Worm (Caenorhabditis elegans) whole organism, young adult: ENCODE data around the gene aptf-3.

Source experiments
- B0019.2 ChIP-seq: fragments of 200-800 bp; sonication (Bioruptor generic); conservative IDR thresholded peaks from 2 replicates; pipeline ENCODE4 v1.3.6; 2022; ENCODE audit warnings: missing genetic modification reagents, missing genetic modification characterization, missing compliant biosample characterization
- B0336.3 ChIP-seq: fragments of 200-800 bp; sonication (Bioruptor generic); IDR thresholded peaks from 2 replicates; pipeline ENCODE4 v1.3.6; 2022; ENCODE audit warnings: missing genetic modification characterization, missing compliant biosample characterization
- F33H1.4 ChIP-seq: fragments of 200-800 bp; sonication (Bioruptor generic); IDR thresholded peaks from 2 replicates; pipeline ENCODE4 v1.3.6; 2022; ENCODE audit warnings: missing genetic modification reagents, missing genetic modification characterization, missing compliant biosample characterization
- K12H6.12 ChIP-seq: fragments of 200-800 bp; sonication (Bioruptor generic); optimal IDR thresholded peaks from 2 replicates; lab custom pipeline; 2018; ENCODE audit warnings: mild to moderate bottlenecking, missing genetic modification characterization, missing compliant biosample characterization
- T07F8.4 ChIP-seq: sonication (generic microtip); optimal IDR thresholded peaks from 2 replicates; lab custom pipeline; 2016; ENCODE audit warnings: mild to moderate bottlenecking, missing genetic modification characterization, moderate library complexity, missing compliant biosample characterization
- Y53F4B.3 ChIP-seq: fragments of 200-800 bp; sonication (Bioruptor generic); IDR thresholded peaks from 2 replicates; pipeline ENCODE4 v1.3.6; 2022; ENCODE audit warnings: missing genetic modification reagents, missing genetic modification characterization, missing compliant biosample characterization
- atf-7 ChIP-seq: sonication (generic microtip); optimal IDR thresholded peaks from 2 replicates; lab custom pipeline; 2017; ENCODE audit warnings: mild to moderate bottlenecking, missing genetic modification characterization, missing compliant biosample characterization
- athp-1 ChIP-seq: sonication (generic microtip); optimal IDR thresholded peaks from 2 replicates; lab custom pipeline; 2017; ENCODE audit warnings: mild to moderate bottlenecking, missing genetic modification characterization, missing compliant biosample characterization
- attf-6 ChIP-seq: fragments of 200-800 bp; sonication (Bioruptor generic); IDR thresholded peaks from 2 replicates; pipeline ENCODE4 v1.3.6; 2022; ENCODE audit warnings: missing genetic modification reagents, missing genetic modification characterization, missing compliant biosample characterization
- cebp-1 ChIP-seq, 2 experiments: fragments of 200-800 bp in 1 of 2; sonication (Bioruptor generic) in 1 of 2; sonication (generic microtip) in 1 of 2; IDR thresholded peaks in 1 of 2; optimal IDR thresholded peaks in 1 of 2; 2 replicates each; pipeline versions ENCODE4 v1.3.6 to Lab custom; 2017 to 2022; ENCODE audit warnings: missing compliant biosample characterization in 2 of 2, missing genetic modification characterization in 2 of 2, mild to moderate bottlenecking in 1 of 2, missing genetic modification reagents in 1 of 2, moderate library complexity in 1 of 2
- ceh-27 ChIP-seq: fragments of 200-800 bp; sonication (Bioruptor generic); optimal IDR thresholded peaks from 2 replicates; lab custom pipeline; 2018; ENCODE audit warnings: mild to moderate bottlenecking, missing genetic modification characterization, moderate library complexity, missing compliant biosample characterization
- die-1 ChIP-seq: sonication (generic microtip); optimal IDR thresholded peaks from 2 replicates; lab custom pipeline; 2016; ENCODE audit warnings: missing genotype, mild to moderate bottlenecking, missing genetic modification characterization, missing compliant biosample characterization
- dpl-1 ChIP-seq: fragments of 150-350 bp; optimal IDR thresholded peaks from 2 replicates; lab custom pipeline; 2014; ENCODE audit warnings: missing biosample characterization, missing genetic modification reagents, missing genetic modification characterization
- egl-18 ChIP-seq: fragments of 200-800 bp; sonication (Bioruptor generic); IDR thresholded peaks from 2 replicates; pipeline ENCODE4 v1.3.6; 2022; ENCODE audit warnings: missing genetic modification reagents, missing genetic modification characterization, missing compliant biosample characterization
- hlh-12 ChIP-seq: sonication (generic microtip); optimal IDR thresholded peaks from 2 replicates; lab custom pipeline; 2016; ENCODE audit warnings: missing genetic modification characterization, missing compliant biosample characterization
- hmg-1.2 ChIP-seq: fragments of 200-800 bp; sonication (Bioruptor generic); IDR thresholded peaks from 2 replicates; pipeline ENCODE4 v1.3.6; 2022; ENCODE audit warnings: missing genetic modification reagents, missing genetic modification characterization, missing compliant biosample characterization
- lag-1 ChIP-seq: fragments of 200-800 bp; sonication (Bioruptor generic); IDR thresholded peaks from 2 replicates; pipeline ENCODE4 v1.3.6; 2022; ENCODE audit warnings: missing genetic modification reagents, missing genetic modification characterization, missing compliant biosample characterization
- let-607 ChIP-seq, 2 experiments: fragments of 200-800 bp in 1 of 2; sonication (Bioruptor generic) in 1 of 2; sonication (generic microtip) in 1 of 2; optimal IDR thresholded peaks; 2 replicates each; lab custom pipeline; 2016 to 2018; ENCODE audit warnings: mild to moderate bottlenecking in 2 of 2, missing compliant biosample characterization in 2 of 2, missing genetic modification characterization in 2 of 2, moderate library complexity in 2 of 2, missing genotype in 1 of 2
- lin-26 ChIP-seq: fragments of 200-800 bp; sonication (Bioruptor generic); IDR thresholded peaks from 2 replicates; pipeline ENCODE4 v1.3.6; 2022; ENCODE audit warnings: missing genetic modification reagents, missing genetic modification characterization, missing compliant biosample characterization
- lin-35 ChIP-seq, 3 experiments: fragments of 150-350 bp in 2 of 3; sonication (generic microtip) in 1 of 3; optimal IDR thresholded peaks; 2 replicates each; lab custom pipeline; 2014 to 2018; ENCODE audit warnings: missing biosample characterization in 3 of 3, missing genetic modification characterization in 3 of 3, missing genetic modification reagents in 3 of 3
- lsl-1 ChIP-seq: fragments of 200-800 bp; sonication (Bioruptor generic); optimal IDR thresholded peaks from 2 replicates; lab custom pipeline; 2018; ENCODE audit warnings: mild to moderate bottlenecking, missing genetic modification characterization, moderate library complexity, missing compliant biosample characterization
- lsy-27 ChIP-seq: sonication (generic microtip); optimal IDR thresholded peaks from 2 replicates; lab custom pipeline; 2017; ENCODE audit warnings: missing genetic modification characterization, mild to moderate bottlenecking, missing compliant biosample characterization, antibody characterized with exemption, missing genotype, borderline replicate concordance; ENCODE audit not compliant: insufficient read depth
- madf-6 ChIP-seq: fragments of 200-800 bp; sonication (Bioruptor generic); IDR thresholded peaks from 2 replicates; pipeline ENCODE4 v1.3.6; 2022; ENCODE audit warnings: missing genetic modification reagents, missing genetic modification characterization, missing compliant biosample characterization
- madf-8 ChIP-seq: fragments of 200-800 bp; sonication (Bioruptor generic); conservative IDR thresholded peaks from 2 replicates; pipeline ENCODE4 v1.3.6; 2022; ENCODE audit warnings: missing genetic modification reagents, missing genetic modification characterization, missing compliant biosample characterization
- mxl-1 ChIP-seq: sonication (generic microtip); optimal IDR thresholded peaks from 2 replicates; lab custom pipeline; 2016; ENCODE audit warnings: missing genetic modification characterization, missing compliant biosample characterization
- nhr-80 ChIP-seq: sonication (generic microtip); optimal IDR thresholded peaks from 2 replicates; lab custom pipeline; 2016; ENCODE audit warnings: missing genetic modification characterization, missing compliant biosample characterization
- nhr-90 ChIP-seq: sonication (generic microtip); optimal IDR thresholded peaks from 2 replicates; lab custom pipeline; 2016; ENCODE audit warnings: missing genotype, mild to moderate bottlenecking, missing genetic modification characterization, missing compliant biosample characterization
- repo-1 ChIP-seq: sonication (generic microtip); optimal IDR thresholded peaks from 2 replicates; lab custom pipeline; 2017; ENCODE audit warnings: mild to moderate bottlenecking, missing genetic modification characterization, missing compliant biosample characterization
- rpc-1 ChIP-seq, 2 experiments: fragments of 150-350 bp in 1 of 2; sonication (generic microtip) in 1 of 2; optimal IDR thresholded peaks; 2 replicates each; lab custom pipeline; 2014 to 2018; ENCODE audit warnings: missing biosample characterization in 1 of 2, missing genetic modification characterization in 1 of 2, missing genetic modification reagents in 1 of 2, missing genotype in 1 of 2
- snpc-3.4 ChIP-seq: sonication (generic microtip); optimal IDR thresholded peaks from 2 replicates; lab custom pipeline; 2017; ENCODE audit warnings: missing genetic modification characterization, mild to moderate bottlenecking, missing compliant biosample characterization, antibody characterized with exemption, moderate library complexity, missing genotype, missing genetic modification reagents
- somi-1 ChIP-seq: fragments of 200-800 bp; sonication (Bioruptor generic); optimal IDR thresholded peaks from 2 replicates; lab custom pipeline; 2018; ENCODE audit warnings: mild to moderate bottlenecking, missing genetic modification characterization, missing compliant biosample characterization
- unc-62 ChIP-seq: fragments of 150-350 bp; optimal IDR thresholded peaks from 2 replicates; lab custom pipeline; 2014; ENCODE audit warnings: missing biosample characterization, missing genetic modification reagents, missing genetic modification characterization
- zfh-2 ChIP-seq: fragments of 200-800 bp; sonication (Bioruptor generic); conservative IDR thresholded peaks from 2 replicates; pipeline ENCODE4 v1.3.6; 2022; ENCODE audit warnings: missing genetic modification reagents, missing genetic modification characterization, missing compliant biosample characterization
- ztf-22 ChIP-seq: fragments of 200-800 bp; sonication (Bioruptor generic); optimal IDR thresholded peaks from 2 replicates; lab custom pipeline; 2018; ENCODE audit warnings: mild to moderate bottlenecking, missing genetic modification characterization, moderate library complexity, missing compliant biosample characterization

The aptf-3 gene

DNA sequence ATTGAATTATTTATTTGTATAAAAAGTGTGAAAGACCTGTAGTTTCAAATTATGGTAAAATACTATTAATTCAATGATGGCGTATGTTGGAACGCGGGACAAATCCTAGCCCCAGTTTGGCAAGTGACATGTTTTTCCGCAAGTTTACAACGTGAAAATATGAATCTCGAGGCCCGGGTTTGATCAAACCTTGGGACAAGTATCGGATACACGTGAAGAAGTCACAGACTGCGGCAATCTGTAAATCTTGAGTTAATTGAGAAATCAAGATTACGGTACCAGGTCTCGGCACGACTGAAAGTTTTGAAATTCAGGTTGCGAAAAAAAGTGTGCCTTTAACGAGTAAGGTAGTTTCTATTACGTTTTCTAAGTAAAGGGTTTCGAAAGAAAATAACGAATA is 11.0 kb upstream of the aptf-3 start (continued):
- TF ChIP-seq T07F8.4 (tag; lab: Kevin White, UChicago) (no peak), dpl-1 (GFP tag; lab: Kevin White, UChicago) (no peak), ztf-22 (GFP tag; lab: Kevin White, UChicago) (no peak), nhr-80 (tag; lab: Kevin White, UChicago) (no peak), atf-7 (no peak), ceh-27 (GFP tag; lab: Kevin White, UChicago) (no peak), lag-1 (no peak), B0336.3 (GFP tag; lab: Robert Waterston, UW) (no peak), lin-26 (peak; percentile 55; the same call in 1 of the 2 replicates), F33H1.4 (GFP tag; lab: Robert Waterston, UW) (no peak), nhr-90 (tag; lab: Kevin White, UChicago) (no peak)

DNA sequence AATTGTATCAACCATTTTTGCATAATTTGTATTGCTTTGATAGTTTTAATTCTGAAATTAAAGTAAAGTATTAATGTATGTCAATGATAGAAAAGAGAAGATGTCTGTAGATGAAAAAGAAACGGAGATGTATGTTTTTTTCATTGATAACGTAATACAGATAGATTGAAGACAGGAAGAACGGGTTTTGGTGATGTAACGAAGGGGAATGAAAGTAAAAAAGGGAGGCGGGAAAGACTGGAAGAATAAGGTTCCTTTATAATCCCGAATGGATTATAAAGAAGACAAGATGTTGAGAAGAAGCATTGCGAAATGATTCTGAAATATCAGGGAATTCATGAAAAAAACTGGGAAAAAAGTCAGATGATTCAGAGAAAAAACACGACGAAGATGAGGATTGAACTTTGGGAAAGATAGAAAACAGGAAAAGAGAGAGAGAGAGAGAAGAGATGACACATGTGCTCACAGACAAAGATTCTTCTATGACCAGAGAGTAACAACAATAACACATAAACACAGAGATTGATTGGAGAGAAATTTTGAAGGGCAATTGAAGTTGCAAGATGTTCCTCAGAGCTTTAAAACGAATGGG is 8.9 kb upstream of the aptf-3 start, which contains the start of gene F54C9.11:
Gene F54C9.11 (minus strand): TSS at position 51 of the 592 bp plus-strand sequence.
- TF ChIP-seq cebp-1 (GFP tag; IDR thresholded peaks at IDR 0.05; lab: Robert Waterston, UW) (peak; percentile 41; the same call in 1 of the 2 replicates), cebp-1 (tag; optimal IDR thresholded peaks at IDR 0.05; lab: Kevin White, UChicago) (peak; percentile 87), unc-62 (no peak), mxl-1 (no peak), lin-35 (GFP tag; optimal IDR thresholded peaks at IDR 0.05; lab: Kevin White, UChicago) (peak in 1 of 3 experiments; percentile 20), zfh-2 (GFP tag; lab: Robert Waterston, UW) (no peak), somi-1 (GFP tag; lab: Kevin White, UChicago) (peak; percentile 35), rpc-1 (optimal IDR thresholded peaks at IDR 0.05; lab: Kevin White, UChicago) (no peak), rpc-1 (tag; optimal IDR thresholded peaks at IDR 0.05; lab: Kevin White, UChicago) (no peak), let-607 (tag; optimal IDR thresholded peaks at IDR 0.05; lab: Kevin White, UChicago) (no peak), repo-1 (tag; lab: Kevin White, UChicago) (no peak), snpc-3.4 (no peak), athp-1 (tag; lab: Kevin White, UChicago) (no peak), lsl-1 (no peak), K12H6.12 (tag; lab: Kevin White, UChicago) (no peak), die-1 (tag; lab: Kevin White, UChicago) (no peak), attf-6 (GFP tag; lab: Robert Waterston, UW) (no peak), B0019.2 (GFP tag; lab: Robert Waterston, UW) (no peak)

DNA sequence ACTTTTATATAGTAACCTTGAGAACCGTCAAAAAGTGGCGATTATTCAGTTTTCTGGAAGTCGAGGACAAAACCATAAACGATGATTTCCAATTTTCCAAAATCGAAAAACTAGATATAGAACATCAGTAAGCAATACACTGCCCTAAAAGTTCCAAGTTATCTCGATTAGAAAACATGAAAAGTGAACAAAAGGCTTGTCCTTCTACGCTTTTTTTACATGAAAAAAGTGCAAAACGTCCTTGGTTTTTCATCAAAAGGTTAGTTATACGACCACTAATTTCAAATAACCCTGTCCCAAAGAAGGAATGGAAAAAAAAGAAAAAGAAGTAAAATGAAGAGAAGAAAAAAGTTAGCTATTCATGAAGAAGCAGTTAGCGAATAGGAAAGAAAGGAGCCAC is 8.1 kb upstream of the aptf-3 start:
- TF ChIP-seq lsy-27 (tag; lab: Kevin White, UChicago) = no peak
- TF ChIP-seq atf-7 = no peak
- TF ChIP-seq unc-62 = no peak
- TF ChIP-seq egl-18 = no peak

DNA sequence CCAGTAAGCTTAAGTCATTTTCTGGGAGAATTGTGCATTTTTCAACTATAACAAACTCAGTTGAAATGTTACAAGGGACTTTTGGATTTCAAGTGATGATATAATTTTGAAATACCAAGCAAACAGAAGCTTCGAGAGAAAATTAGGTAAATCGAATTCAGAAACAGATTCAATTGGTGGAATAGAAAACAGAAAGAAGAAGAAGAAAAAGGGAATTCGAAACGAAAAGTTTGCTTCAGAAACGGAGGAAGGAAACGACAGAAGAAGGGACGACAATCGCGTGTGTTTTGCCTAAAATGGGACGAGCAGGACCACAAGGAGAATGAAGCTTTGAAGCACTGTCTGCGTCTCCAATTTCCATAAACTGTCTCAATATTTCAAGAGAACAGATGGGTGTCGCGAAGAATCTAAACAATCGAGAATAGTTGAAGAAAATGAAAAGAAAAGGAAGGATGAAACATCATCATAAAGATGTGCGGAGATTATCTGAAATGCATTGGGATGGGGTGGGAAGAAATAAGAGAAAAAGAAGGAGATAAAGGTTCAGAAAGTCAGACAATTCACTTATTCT is 6.2 kb upstream of the aptf-3 start:
- no peak for TF ChIP-seq Y53F4B.3 (GFP tag; lab: Robert Waterston, UW)
- TF ChIP-seq hmg-1.2 = peak; percentile 39; the same call in 1 of the 2 replicates
- TF ChIP-seq madf-8 (GFP tag; lab: Robert Waterston, UW) = no peak
- TF ChIP-seq hlh-12 (tag; lab: Kevin White, UChicago) = no peak
- no peak for TF ChIP-seq madf-6
